Fruit fly (Drosophila melanogaster): ENCODE data around the gene Sec5.

Gene Sec5

DNA sequence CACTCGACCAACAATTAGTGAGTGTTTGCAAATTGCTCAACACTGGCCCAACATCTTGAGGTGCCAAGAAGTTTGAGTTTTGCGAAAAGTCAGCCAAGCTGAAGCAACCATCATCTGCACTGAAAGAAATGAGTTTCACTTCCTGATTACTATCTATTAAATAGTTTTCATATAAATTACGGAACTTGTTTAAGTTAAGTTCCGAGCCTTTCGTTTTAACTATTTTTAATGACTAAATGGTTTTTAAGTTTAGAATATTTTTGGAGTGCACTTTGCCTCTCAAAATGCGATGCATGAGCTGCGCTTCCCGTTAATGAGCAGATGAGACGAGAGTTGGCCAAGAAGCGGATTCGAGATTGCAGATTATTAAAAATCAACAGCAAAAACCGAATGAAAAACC, 15.4 kb upstream of the Sec5 start (continued):
- TF ChIP-seq CG10669 (GFP tag; optimal IDR thresholded peaks at IDR 0.05): peak; percentile 1
- peak; percentile 1 for TF ChIP-seq esn (GFP tag; optimal IDR thresholded peaks at IDR 0.05)
- TF ChIP-seq net (GFP tag; optimal IDR thresholded peaks at IDR 0.05): no peak
- peak; percentile 45 for TF ChIP-seq CG3919 (GFP tag; optimal IDR thresholded peaks at IDR 0.05)
- no peak for TF ChIP-seq dac (GFP tag; optimal IDR thresholded peaks at IDR 0.05)
- TF ChIP-seq Blimp-1 (GFP tag; optimal IDR thresholded peaks at IDR 0.05): no peak
- TF ChIP-seq eg (GFP tag; IDR thresholded peaks at IDR 0.05): peak; percentile 67
- peak; percentile 31 for TF ChIP-seq CG4318 (GFP tag; optimal IDR thresholded peaks at IDR 0.05)
- TF ChIP-seq topi (GFP tag; optimal IDR thresholded peaks at IDR 0.05): peak; percentile 6
- TF ChIP-seq CG8119 (GFP tag; IDR thresholded peaks at IDR 0.05): peak; percentile 61; the same call in 2 of the 3 replicates
- TF ChIP-seq pdm3 (GFP tag; optimal IDR thresholded peaks at IDR 0.05): peak; percentile 45
- TF ChIP-seq CG8319 (GFP tag; optimal IDR thresholded peaks at IDR 0.05): no peak
- TF ChIP-seq CG6163 (GFP tag; IDR thresholded peaks at IDR 0.05): peak; percentile 58; the same call in 2 of the 3 replicates
- no peak for TF ChIP-seq Sox15 (GFP tag; optimal IDR thresholded peaks at IDR 0.05)
- no peak for TF ChIP-seq CG7368 (GFP tag; optimal IDR thresholded peaks at IDR 0.05)
- no peak for TF ChIP-seq fkh (GFP tag; optimal IDR thresholded peaks at IDR 0.05)

DNA sequence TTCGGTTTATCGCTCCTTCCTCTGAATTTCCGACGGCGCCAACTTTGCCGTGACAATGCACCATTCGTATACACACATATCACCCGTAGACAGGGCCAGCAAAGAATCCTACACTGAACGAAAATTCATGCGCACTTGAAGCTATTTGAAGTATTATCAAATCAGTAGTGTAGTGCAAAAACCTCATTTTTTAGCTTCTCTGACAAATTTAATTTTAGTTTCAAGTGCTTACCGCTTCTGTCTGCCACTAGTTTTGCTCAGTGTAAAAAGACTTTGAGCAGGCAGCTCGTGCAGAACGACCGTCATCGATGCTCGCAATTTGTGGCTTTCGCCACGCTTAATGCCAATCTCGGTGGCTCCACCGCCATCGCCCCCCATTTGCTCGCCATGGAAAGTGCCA, 12.3 kb upstream of the Sec5 start:
- TF ChIP-seq CG10669 (GFP tag; optimal IDR thresholded peaks at IDR 0.05) (no peak), Lpt (GFP tag; optimal IDR thresholded peaks at IDR 0.05) (peak; percentile 76), CG3919 (GFP tag; optimal IDR thresholded peaks at IDR 0.05) (peak; percentile 84), CG31627 (GFP tag; optimal IDR thresholded peaks at IDR 0.05) (peak; percentile 72), fkh (GFP tag; optimal IDR thresholded peaks at IDR 0.05) (no peak), ss (GFP tag; optimal IDR thresholded peaks at IDR 0.05) (no peak), salr (GFP tag; optimal IDR thresholded peaks at IDR 0.05) (peak in 1 of 2 experiments; percentile 69), fd85E (GFP tag; optimal IDR thresholded peaks at IDR 0.05) (no peak), CG3032 (tag; optimal IDR thresholded peaks at IDR 0.05) (peak; percentile 64), CG11902 (GFP tag; optimal IDR thresholded peaks at IDR 0.05) (peak; percentile 52), CG8632 (GFP tag; optimal IDR thresholded peaks at IDR 0.05) (no peak), Smox (GFP tag; optimal IDR thresholded peaks at IDR 0.05) (no peak), net (GFP tag; optimal IDR thresholded peaks at IDR 0.05) (no peak), fd59A (GFP tag; optimal IDR thresholded peaks at IDR 0.05) (peak; percentile 58), CG8119 (GFP tag; IDR thresholded peaks at IDR 0.05) (peak; percentile 83), Ets96B (tag; optimal IDR thresholded peaks at IDR 0.05) (peak; percentile 71), eg (GFP tag; IDR thresholded peaks at IDR 0.05) (peak; percentile 85), CG4318 (GFP tag; optimal IDR thresholded peaks at IDR 0.05) (no peak), Sox14 (GFP tag; optimal IDR thresholded peaks at IDR 0.05) (peak; percentile 77), dsx (GFP tag; optimal IDR thresholded peaks at IDR 0.05; ENCODE audit: poor library complexity, severe bottlenecking) (no peak), Sox102F (GFP tag; optimal IDR thresholded peaks at IDR 0.05) (no peak), CG32006 (GFP tag; optimal IDR thresholded peaks at IDR 0.05) (no peak), Ets21C (GFP tag; optimal IDR thresholded peaks at IDR 0.05) (no peak), CG6792 (GFP tag; optimal IDR thresholded peaks at IDR 0.05) (peak; percentile 55), spab (GFP tag; optimal IDR thresholded peaks at IDR 0.05) (no peak), pdm3 (GFP tag; optimal IDR thresholded peaks at IDR 0.05) (no peak), CG6854 (GFP tag; optimal IDR thresholded peaks at IDR 0.05) (peak; percentile 8), CG15336 (GFP tag; IDR thresholded peaks at IDR 0.05) (peak; percentile 87), CG16779 (tag; optimal IDR thresholded peaks at IDR 0.05) (peak; percentile 44), lz (GFP tag; optimal IDR thresholded peaks at IDR 0.05) (peak; percentile 66), cyc (GFP tag; optimal IDR thresholded peaks at IDR 0.05) (peak; percentile 72), Eip75B (GFP tag; optimal IDR thresholded peaks at IDR 0.05) (no peak), Eip78C (GFP tag) (peak; percentile 90), Blimp-1 (GFP tag; optimal IDR thresholded peaks at IDR 0.05) (no peak), topi (GFP tag; optimal IDR thresholded peaks at IDR 0.05) (peak; percentile 62), acj6 (GFP tag; optimal IDR thresholded peaks at IDR 0.05) (peak; percentile 76), dac (GFP tag; optimal IDR thresholded peaks at IDR 0.05) (peak; percentile 71), CG8319 (GFP tag; optimal IDR thresholded peaks at IDR 0.05) (no peak), Met (GFP tag; optimal IDR thresholded peaks at IDR 0.05) (peak; percentile 65), CG34406 (GFP tag; optimal IDR thresholded peaks at IDR 0.05) (peak; percentile 57), esn (GFP tag; optimal IDR thresholded peaks at IDR 0.05) (peak; percentile 66), CG11762 (GFP tag; optimal IDR thresholded peaks at IDR 0.05; ENCODE audit: insufficient read depth) (peak; percentile 68), CG6163 (GFP tag; IDR thresholded peaks at IDR 0.05) (peak; percentile 93), Hr39 (GFP tag; optimal IDR thresholded peaks at IDR 0.05) (peak; percentile 77), OdsH (GFP tag; optimal IDR thresholded peaks at IDR 0.05) (peak; percentile 81), CG9139 (GFP tag; optimal IDR thresholded peaks at IDR 0.05) (no peak)
